Worm (Caenorhabditis elegans) whole organism, young adult: ENCODE measurements around the gene ZK185.3.

ENCODE experiments used
- nfya-2 ChIP-seq: fragments of 200-800 bp; sonication (Bioruptor generic); IDR thresholded peaks from 2 replicates; pipeline ENCODE4 v1.3.6; 2022; ENCODE audit warnings: missing genetic modification reagents, missing genetic modification characterization, missing compliant biosample characterization
- nhr-80 ChIP-seq: sonication (generic microtip); optimal IDR thresholded peaks from 2 replicates; lab custom pipeline; 2016; ENCODE audit warnings: missing genetic modification characterization, missing compliant biosample characterization

DNA sequence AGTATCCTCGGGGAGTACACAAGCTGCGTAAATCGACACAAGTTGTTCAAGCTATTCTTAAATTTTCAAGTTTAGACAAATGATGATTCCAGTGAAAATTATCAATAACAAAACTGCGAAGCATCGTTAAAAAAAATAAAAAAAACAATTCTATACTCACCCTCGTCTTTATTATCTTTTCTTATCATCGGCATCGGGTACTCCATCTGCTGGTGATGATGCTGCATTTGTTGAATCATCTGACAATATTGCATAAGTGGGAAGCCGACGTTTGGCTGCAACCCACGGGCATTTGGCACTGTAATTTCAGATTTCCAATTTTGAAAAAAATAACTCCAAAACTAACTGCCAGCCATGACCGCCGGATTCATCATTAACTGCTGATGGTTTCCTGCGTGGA, 48.9 kb downstream of the ZK185.3 start:
- TF ChIP-seq nfya-2 (GFP tag; lab: Robert Waterston, UW) (no peak), nhr-80 (tag; lab: Kevin White, UChicago) (peak; percentile 10)
